Worm (Caenorhabditis elegans) whole organism, young adult: Measurements from ENCODE around the gene lido-16.
A peak's percentile ranks its signal among the peaks of the same experiment; 100 is the strongest.

ENCODE experiments used
- B0261.1 ChIP-seq: sonication (generic microtip); optimal IDR thresholded peaks from 2 replicates; lab custom pipeline; 2016; ENCODE audit warnings: mild to moderate bottlenecking, missing genetic modification characterization, moderate library complexity, missing compliant biosample characterization
- C17E4.6 ChIP-seq: fragments of 200-800 bp; sonication (Bioruptor generic); IDR thresholded peaks from 2 replicates; pipeline ENCODE4 v1.3.6; 2022; ENCODE audit warnings: missing genetic modification reagents, missing genetic modification characterization, missing compliant biosample characterization
- F22D6.2 ChIP-seq: sonication (generic microtip); optimal IDR thresholded peaks from 2 replicates; lab custom pipeline; 2016; ENCODE audit warnings: mild to moderate bottlenecking, missing genetic modification characterization, missing compliant biosample characterization
- F23B12.7 ChIP-seq: sonication (generic microtip); optimal IDR thresholded peaks from 2 replicates; lab custom pipeline; 2017; ENCODE audit warnings: missing genetic modification characterization, mild to moderate bottlenecking, missing compliant biosample characterization, antibody characterized with exemption, moderate library complexity; ENCODE audit not compliant: insufficient read depth
- F37B4.10 ChIP-seq: fragments of 200-800 bp; sonication (Bioruptor generic); IDR thresholded peaks from 2 replicates; pipeline ENCODE4 v1.3.6; 2022; ENCODE audit warnings: missing genetic modification characterization, missing compliant biosample characterization
- F55B11.4 ChIP-seq: sonication (generic microtip); optimal IDR thresholded peaks from 2 replicates; lab custom pipeline; 2016; ENCODE audit warnings: missing compliant biosample characterization, missing genetic modification characterization, borderline replicate concordance; ENCODE audit not compliant: insufficient read depth
- F57C9.4 ChIP-seq: sonication (generic microtip); optimal IDR thresholded peaks from 2 replicates; lab custom pipeline; 2017; ENCODE audit warnings: mild to moderate bottlenecking, missing genetic modification characterization, missing compliant biosample characterization
- T07F8.4 ChIP-seq: sonication (generic microtip); optimal IDR thresholded peaks from 2 replicates; lab custom pipeline; 2016; ENCODE audit warnings: mild to moderate bottlenecking, missing genetic modification characterization, moderate library complexity, missing compliant biosample characterization
- Y67H2A.10 ChIP-seq: fragments of 200-800 bp; sonication (Bioruptor generic); conservative IDR thresholded peaks from 2 replicates; pipeline ENCODE4 v1.3.6; 2022; ENCODE audit warnings: missing genetic modification reagents, missing genetic modification characterization, missing compliant biosample characterization
- ZK185.1 ChIP-seq: sonication (generic microtip); optimal IDR thresholded peaks from 2 replicates; lab custom pipeline; 2016; ENCODE audit warnings: mild to moderate bottlenecking, missing genetic modification characterization, missing compliant biosample characterization; ENCODE audit not compliant: poor library complexity, severe bottlenecking
- ama-1 ChIP-seq, 3 experiments: fragments of 150-350 bp in 1 of 3; sonication (generic microtip) in 2 of 3; optimal IDR thresholded peaks; 2 replicates each; lab custom pipeline; 2014 to 2018; ENCODE audit warnings: missing biosample characterization in 2 of 3, missing genetic modification characterization in 2 of 3, missing genetic modification reagents in 2 of 3
- aptf-3 ChIP-seq: fragments of 200-800 bp; sonication (Bioruptor generic); IDR thresholded peaks from 2 replicates; pipeline ENCODE4 v1.3.6; 2022; ENCODE audit warnings: missing genetic modification characterization, missing compliant biosample characterization
- attf-3 ChIP-seq: fragments of 200-800 bp; sonication (Bioruptor generic); conservative IDR thresholded peaks from 2 replicates; pipeline ENCODE4 v1.3.6; 2022; ENCODE audit warnings: missing genetic modification reagents, missing genetic modification characterization, missing compliant biosample characterization
- ceh-40 ChIP-seq: fragments of 200-800 bp; sonication (Bioruptor generic); IDR thresholded peaks from 2 replicates; pipeline ENCODE4 v1.3.6; 2022; ENCODE audit warnings: missing genetic modification characterization, missing compliant biosample characterization
- die-1 ChIP-seq: sonication (generic microtip); optimal IDR thresholded peaks from 2 replicates; lab custom pipeline; 2016; ENCODE audit warnings: missing genotype, mild to moderate bottlenecking, missing genetic modification characterization, missing compliant biosample characterization
- egl-44 ChIP-seq: fragments of 200-800 bp; sonication (Bioruptor generic); IDR thresholded peaks from 2 replicates; pipeline ENCODE4 v1.3.6; 2022; ENCODE audit warnings: missing genetic modification reagents, missing genetic modification characterization, missing compliant biosample characterization
- ekl-4 ChIP-seq: fragments of 200-800 bp; sonication (Bioruptor generic); IDR thresholded peaks from 2 replicates; pipeline ENCODE4 v1.3.6; 2022; ENCODE audit warnings: missing genetic modification reagents, missing genetic modification characterization, missing compliant biosample characterization
- lin-26 ChIP-seq: fragments of 200-800 bp; sonication (Bioruptor generic); IDR thresholded peaks from 2 replicates; pipeline ENCODE4 v1.3.6; 2022; ENCODE audit warnings: missing genetic modification reagents, missing genetic modification characterization, missing compliant biosample characterization
- lsl-1 ChIP-seq: fragments of 200-800 bp; sonication (Bioruptor generic); optimal IDR thresholded peaks from 2 replicates; lab custom pipeline; 2018; ENCODE audit warnings: mild to moderate bottlenecking, missing genetic modification characterization, moderate library complexity, missing compliant biosample characterization
- madf-10 ChIP-seq: sonication (generic microtip); optimal IDR thresholded peaks from 2 replicates; lab custom pipeline; 2016; ENCODE audit warnings: mild to moderate bottlenecking, missing genetic modification characterization, missing compliant biosample characterization
- madf-8 ChIP-seq: fragments of 200-800 bp; sonication (Bioruptor generic); conservative IDR thresholded peaks from 2 replicates; pipeline ENCODE4 v1.3.6; 2022; ENCODE audit warnings: missing genetic modification reagents, missing genetic modification characterization, missing compliant biosample characterization
- mcd-1 ChIP-seq: fragments of 200-800 bp; sonication (Bioruptor generic); IDR thresholded peaks from 2 replicates; pipeline ENCODE4 v1.3.6; 2022; ENCODE audit warnings: missing genetic modification reagents, missing genetic modification characterization, missing compliant biosample characterization
- nhr-80 ChIP-seq: sonication (generic microtip); optimal IDR thresholded peaks from 2 replicates; lab custom pipeline; 2016; ENCODE audit warnings: missing genetic modification characterization, missing compliant biosample characterization
- nhr-90 ChIP-seq: sonication (generic microtip); optimal IDR thresholded peaks from 2 replicates; lab custom pipeline; 2016; ENCODE audit warnings: missing genotype, mild to moderate bottlenecking, missing genetic modification characterization, missing compliant biosample characterization
- repo-1 ChIP-seq: sonication (generic microtip); optimal IDR thresholded peaks from 2 replicates; lab custom pipeline; 2017; ENCODE audit warnings: mild to moderate bottlenecking, missing genetic modification characterization, missing compliant biosample characterization
- somi-1 ChIP-seq: fragments of 200-800 bp; sonication (Bioruptor generic); optimal IDR thresholded peaks from 2 replicates; lab custom pipeline; 2018; ENCODE audit warnings: mild to moderate bottlenecking, missing genetic modification characterization, missing compliant biosample characterization
- sptf-2 ChIP-seq: fragments of 200-800 bp; sonication (Bioruptor generic); optimal IDR thresholded peaks from 2 replicates; lab custom pipeline; 2018; ENCODE audit warnings: mild to moderate bottlenecking, missing genetic modification characterization, missing compliant biosample characterization
- tbp1 ChIP-seq: fragments of 200-800 bp; sonication (Bioruptor generic); optimal IDR thresholded peaks from 2 replicates; lab custom pipeline; 2018; ENCODE audit warnings: mild to moderate bottlenecking, missing genetic modification characterization, missing compliant biosample characterization
- xnd-1 ChIP-seq: sonication (generic microtip); optimal IDR thresholded peaks from 2 replicates; lab custom pipeline; 2016; ENCODE audit warnings: missing genotype, missing genetic modification reagents, missing genetic modification characterization, missing compliant biosample characterization
- ztf-26 ChIP-seq: sonication (generic microtip); optimal IDR thresholded peaks from 2 replicates; lab custom pipeline; 2017; ENCODE audit warnings: missing genetic modification characterization, missing compliant biosample characterization
- ztf-28 ChIP-seq: fragments of 200-800 bp; sonication (Bioruptor generic); IDR thresholded peaks from 2 replicates; pipeline ENCODE4 v1.3.6; 2022; ENCODE audit warnings: missing genetic modification reagents, missing genetic modification characterization, missing compliant biosample characterization

lido-16 gene

ce11 chrII:6526136-6526684 is 41.4 kb upstream of the lido-16 start:
- TF ChIP-seq sptf-2 (GFP tag; lab: Kevin White, UChicago) (no peak), repo-1 (tag; lab: Kevin White, UChicago) (peak; percentile 19), ama-1 (optimal IDR thresholded peaks at IDR 0.05; lab: Kevin White, UChicago) (peak; percentile 14), ama-1 (GFP tag; optimal IDR thresholded peaks at IDR 0.05; lab: Kevin White, UChicago) (no peak)

ce11 chrII:6524501-6524977 is 39.8 kb upstream of the lido-16 start, which contains the start of gene C56E6.2:
TSS of gene C56E6.2 (plus strand) at chrII:6524927.
- no peak for TF ChIP-seq tbp1
- no peak for TF ChIP-seq somi-1 (GFP tag; lab: Kevin White, UChicago)
- TF ChIP-seq C17E4.6 (GFP tag; lab: Robert Waterston, UW), result no peak
- TF ChIP-seq ztf-26, result no peak
- peak; percentile 43 for TF ChIP-seq nhr-80 (tag; lab: Kevin White, UChicago)
- TF ChIP-seq mcd-1, result no peak
- TF ChIP-seq ceh-40 (GFP tag; lab: Robert Waterston, UW), result 0 out of 2 replicates have a peak, but pooled peaks have one; percentile 35
- no peak for TF ChIP-seq lin-26 (GFP tag; lab: Robert Waterston, UW)
- no peak for TF ChIP-seq lsl-1 (GFP tag; lab: Kevin White, UChicago)
- no peak for TF ChIP-seq F55B11.4 (tag; lab: Kevin White, UChicago)
- TF ChIP-seq F37B4.10, result no peak
- no peak for TF ChIP-seq Y67H2A.10 (GFP tag; lab: Robert Waterston, UW)

ce11 chrII:6523940-6524339 is 39.2 kb upstream of the lido-16 start:
- TF ChIP-seq F23B12.7 (tag; lab: Kevin White, UChicago) (no peak), aptf-3 (no peak), B0261.1 (tag; lab: Kevin White, UChicago) (no peak), ztf-28 (GFP tag; lab: Robert Waterston, UW) (no peak), F57C9.4 (tag; lab: Kevin White, UChicago) (no peak), C17E4.6 (GFP tag; lab: Robert Waterston, UW) (no peak), ZK185.1 (tag; lab: Kevin White, UChicago) (no peak), madf-10 (tag; lab: Kevin White, UChicago) (no peak), attf-3 (GFP tag; lab: Robert Waterston, UW) (no peak), ekl-4 (no peak), madf-8 (GFP tag; lab: Robert Waterston, UW) (no peak), F22D6.2 (tag; lab: Kevin White, UChicago) (no peak), F37B4.10 (no peak), xnd-1 (tag; lab: Kevin White, UChicago) (no peak), T07F8.4 (tag; lab: Kevin White, UChicago) (no peak)

ce11 chrII:6522622-6523254 is 38.0 kb upstream of the lido-16 start:
- TF ChIP-seq nhr-90 (tag; lab: Kevin White, UChicago), result peak; percentile 0
- TF ChIP-seq die-1 (tag; lab: Kevin White, UChicago), result peak; percentile 10
- TF ChIP-seq xnd-1 (tag; lab: Kevin White, UChicago), result no peak
- 0 out of 2 replicates have a peak, but pooled peaks have one; percentile 30 for TF ChIP-seq egl-44
- peak; percentile 10 for TF ChIP-seq nhr-80 (tag; lab: Kevin White, UChicago)
- 0 out of 2 replicates have a peak, but pooled peaks have one; percentile 29 for TF ChIP-seq lin-26 (GFP tag; lab: Robert Waterston, UW)
